Worm (Caenorhabditis elegans) whole organism, early embryonic: ENCODE data around the gene Y43F8B.1.

Experiments used
- F13C5.2 ChIP-seq: sonication (generic microtip); optimal IDR thresholded peaks from 2 replicates; lab custom pipeline; 2017; ENCODE audit warnings: mild to moderate bottlenecking, missing genetic modification characterization, inconsistent platforms, missing compliant biosample characterization
- aly-1 ChIP-seq: sonication (generic microtip); optimal IDR thresholded peaks from 2 replicates; lab custom pipeline; 2016; ENCODE audit warnings: missing genetic modification characterization, missing compliant biosample characterization
- ama-1 ChIP-seq: fragments of 150-350 bp; optimal IDR thresholded peaks from 2 replicates; lab custom pipeline; 2014
- ceh-13 ChIP-seq: fragments of 200-800 bp; sonication (Bioruptor generic); optimal IDR thresholded peaks from 2 replicates; lab custom pipeline; 2018; ENCODE audit warnings: mild to moderate bottlenecking, missing genetic modification characterization, missing compliant biosample characterization
- scrt-1 ChIP-seq: fragments of 200-800 bp; sonication (Bioruptor generic); IDR thresholded peaks from 2 replicates; pipeline ENCODE4 v1.3.6; 2022; ENCODE audit warnings: missing genetic modification characterization, missing compliant biosample characterization
- tbx-11 ChIP-seq: fragments of 200-800 bp; sonication (Bioruptor generic); IDR thresholded peaks from 2 replicates; pipeline ENCODE4 v1.3.6; 2022; ENCODE audit warnings: missing genetic modification characterization, missing compliant biosample characterization
- tbx-37 ChIP-seq: fragments of 200-800 bp; sonication (Bioruptor generic); conservative IDR thresholded peaks from 2 replicates; pipeline ENCODE4 v1.3.6; 2022; ENCODE audit warnings: missing genetic modification reagents, missing genetic modification characterization, missing compliant biosample characterization

DNA sequence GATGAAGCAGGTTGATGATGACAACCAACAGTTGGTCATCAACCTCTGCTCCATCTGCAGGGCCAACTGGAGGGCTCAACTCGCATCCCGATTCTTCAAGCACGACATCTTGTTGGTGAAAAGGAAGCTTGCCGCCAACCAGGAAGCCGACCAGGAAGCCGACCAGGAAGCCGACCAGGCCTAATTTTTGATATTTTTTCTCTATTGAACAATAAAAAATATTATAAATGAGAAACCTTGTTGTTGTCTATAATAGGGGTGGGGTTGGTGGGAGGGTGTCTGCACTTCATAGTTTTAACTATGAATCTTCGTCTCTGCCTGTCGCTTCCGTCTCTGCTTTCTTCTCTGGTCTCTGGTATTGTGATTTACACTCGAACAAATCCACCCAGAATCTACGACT, 60.3 kb downstream of the Y43F8B.1 start, which contains the start of gene Y43F8B.18:
- TF ChIP-seq scrt-1 (GFP tag; lab: Robert Waterston, UW): no peak
- no peak for TF ChIP-seq tbx-37
- no peak for TF ChIP-seq F13C5.2 (tag; lab: Kevin White, UChicago)
- no peak for TF ChIP-seq ceh-13 (GFP tag; lab: Kevin White, UChicago)
- no peak for TF ChIP-seq ama-1 (lab: Kevin White, UChicago)
- TF ChIP-seq tbx-11 (GFP tag; lab: Robert Waterston, UW): no peak
- TF ChIP-seq aly-1: no peak
